Fruit fly (Drosophila melanogaster): ENCODE data around the gene Pli.
A peak's percentile ranks its signal among the peaks of the same experiment; 100 is the strongest.

Gene Pli

dm6 chr3R:23889922-23890321, at the start of gene Pli (continued):
- no peak for TF ChIP-seq ro (GFP tag; IDR thresholded peaks at IDR 0.05)
- no peak for TF ChIP-seq Side (GFP tag; optimal IDR thresholded peaks at IDR 0.05)
- TF ChIP-seq CG9932 (GFP tag; IDR thresholded peaks at IDR 0.05), result no peak
- TF ChIP-seq CG16813 (GFP tag; IDR thresholded peaks at IDR 0.05; ENCODE audit: partially characterized antibody), result no peak
- TF ChIP-seq Xbp1 (GFP tag; optimal IDR thresholded peaks at IDR 0.05), result no peak
- no peak for TF ChIP-seq CG10147 (GFP tag; optimal IDR thresholded peaks at IDR 0.05)
- TF ChIP-seq wek (GFP tag; optimal IDR thresholded peaks at IDR 0.05), result no peak
- TF ChIP-seq HLH4C (GFP tag; IDR thresholded peaks at IDR 0.05; ENCODE audit: partially characterized antibody), result no peak
- TF ChIP-seq lab (GFP tag; optimal IDR thresholded peaks at IDR 0.05), result peak; percentile 49
- no peak for TF ChIP-seq CG16863 (GFP tag; optimal IDR thresholded peaks at IDR 0.05)
- TF ChIP-seq seq (GFP tag; IDR thresholded peaks at IDR 0.05), result no peak
- TF ChIP-seq dan (GFP tag; IDR thresholded peaks at IDR 0.05), result no peak
- no peak for TF ChIP-seq zen2 (GFP tag; IDR thresholded peaks at IDR 0.05; ENCODE audit: partially characterized antibody)
- no peak for TF ChIP-seq E2f1 (GFP tag; IDR thresholded peaks at IDR 0.05)
- TF ChIP-seq Aef1 (GFP tag; IDR thresholded peaks at IDR 0.05), result no peak
- no peak for TF ChIP-seq Oli (tag; optimal IDR thresholded peaks at IDR 0.05)
- TF ChIP-seq ham (GFP tag; IDR thresholded peaks at IDR 0.05), result no peak
- no peak for TF ChIP-seq ab (GFP tag; optimal IDR thresholded peaks at IDR 0.05)
- TF ChIP-seq dm (GFP tag; optimal IDR thresholded peaks at IDR 0.05), result peak; percentile 7
- TF ChIP-seq Optix (GFP tag; IDR thresholded peaks at IDR 0.05), result no peak
- no peak for TF ChIP-seq CG16779 (GFP tag; IDR thresholded peaks at IDR 0.05)
- no peak for TF ChIP-seq CG11456 (GFP tag; IDR thresholded peaks at IDR 0.05)
- no peak for TF ChIP-seq CG3281 (GFP tag; optimal IDR thresholded peaks at IDR 0.05)
- no peak for TF ChIP-seq bsh (GFP tag; optimal IDR thresholded peaks at IDR 0.05)
- no peak for TF ChIP-seq lola (GFP tag; optimal IDR thresholded peaks at IDR 0.05)
- TF ChIP-seq Mrtf (GFP tag; IDR thresholded peaks at IDR 0.05), result no peak
- peak; percentile 24 for TF ChIP-seq CrebB (tag; optimal IDR thresholded peaks at IDR 0.05)
- TF ChIP-seq CG1832 (GFP tag; optimal IDR thresholded peaks at IDR 0.05), result no peak
- TF ChIP-seq nerfin-1 (tag; optimal IDR thresholded peaks at IDR 0.05), result peak; percentile 77
- TF ChIP-seq CG7786 (GFP tag; optimal IDR thresholded peaks at IDR 0.05), result no peak
- TF ChIP-seq CG6272 (GFP tag; IDR thresholded peaks at IDR 0.05), result no peak
- no peak for TF ChIP-seq fd102C (GFP tag; optimal IDR thresholded peaks at IDR 0.05)
- TF ChIP-seq CG10959 (GFP tag; IDR thresholded peaks at IDR 0.05), result no peak
- TF ChIP-seq D19B (GFP tag; optimal IDR thresholded peaks at IDR 0.05), result no peak
- peak; percentile 34 for TF ChIP-seq CG12769 (tag; optimal IDR thresholded peaks at IDR 0.05)
- TF ChIP-seq Chrac-16 (GFP tag; optimal IDR thresholded peaks at IDR 0.05), result no peak
- peak; percentile 58 for TF ChIP-seq ash1 (GFP tag; optimal IDR thresholded peaks at IDR 0.05)
- no peak for TF ChIP-seq slou (GFP tag; optimal IDR thresholded peaks at IDR 0.05)
- no peak for TF ChIP-seq Atf-2 (GFP tag; optimal IDR thresholded peaks at IDR 0.05)
- no peak for TF ChIP-seq Hr51 (GFP tag; optimal IDR thresholded peaks at IDR 0.05)
- TF ChIP-seq hb (GFP tag; IDR thresholded peaks at IDR 0.05; ENCODE audit: partially characterized antibody), result no peak
- peak; percentile 19 for TF ChIP-seq CG8359 (GFP tag; optimal IDR thresholded peaks at IDR 0.05; ENCODE audit: borderline replicate concordance)
- no peak for TF ChIP-seq Tbp (GFP tag; optimal IDR thresholded peaks at IDR 0.05)
- no peak for TF ChIP-seq Vsx1 (GFP tag; optimal IDR thresholded peaks at IDR 0.05)
- peak; percentile 28 for TF ChIP-seq Ets65A (GFP tag)
- peak; percentile 1 for TF ChIP-seq mirr (GFP tag; optimal IDR thresholded peaks at IDR 0.05)
- TF ChIP-seq Dll (GFP tag; IDR thresholded peaks at IDR 0.05; ENCODE audit: partially characterized antibody), result no peak
- peak; percentile 64 for TF ChIP-seq kni (GFP tag; optimal IDR thresholded peaks at IDR 0.05)
- no peak for TF ChIP-seq CG4404 (GFP tag; IDR thresholded peaks at IDR 0.05)
- no peak for TF ChIP-seq CG15696 (tag; optimal IDR thresholded peaks at IDR 0.05)
- no peak for TF ChIP-seq CG13287 (GFP tag; IDR thresholded peaks at IDR 0.05; ENCODE audit: partially characterized antibody)

Data from whole organism, embryonic.